Fruit fly (Drosophila melanogaster) whole organism, embryonic: ENCODE results near the gene CG34057.

Experiments used
- Ada2b ChIP-seq: fragments of 200-800 bp; sonication (Bioruptor generic); IDR thresholded peaks from 2 replicates; pipeline ENCODE4 v1.3.6; 2022; ENCODE audit warnings: missing biosample characterization, missing genetic modification characterization
- Adf1 ChIP-seq: fragments of 200-800 bp; sonication (Bioruptor generic); IDR thresholded peaks from 2 replicates; pipeline ENCODE4 v1.3.6; 2022; ENCODE audit warnings: missing biosample characterization, missing genetic modification characterization
- Bgb ChIP-seq: fragments of 200-800 bp; sonication (Bioruptor generic); IDR thresholded peaks from 2 replicates; pipeline ENCODE4 v1.3.6; 2022; ENCODE audit warnings: missing biosample characterization, missing genetic modification characterization; ENCODE audit not compliant: partially characterized antibody
- C15 ChIP-seq: fragments of 200-800 bp; sonication (Bioruptor generic); IDR thresholded peaks from 3 replicates; pipeline ENCODE4 v1.3.6; 2022; ENCODE audit warnings: missing biosample characterization, missing genetic modification characterization
- CG10274 ChIP-seq: fragments of 200-800 bp; sonication (Bioruptor generic); optimal IDR thresholded peaks from 3 replicates; lab custom pipeline; 2017; ENCODE audit warnings: missing biosample characterization, mild to moderate bottlenecking, missing genetic modification characterization
- CG10321 ChIP-seq: fragments of 200-800 bp; sonication (Bioruptor generic); IDR thresholded peaks from 2 replicates; pipeline ENCODE4 v1.3.6; 2022; ENCODE audit warnings: missing biosample characterization, missing genetic modification characterization
- CG10959 ChIP-seq: fragments of 200-800 bp; sonication (Bioruptor generic); IDR thresholded peaks from 2 replicates; pipeline ENCODE4 v1.3.6; 2022; ENCODE audit warnings: missing biosample characterization, missing genetic modification characterization
- CG11093 ChIP-seq: fragments of 200-800 bp; sonication (Bioruptor generic); IDR thresholded peaks from 3 replicates; pipeline ENCODE4 v1.3.6; 2022; ENCODE audit warnings: missing biosample characterization, missing genetic modification characterization
- CG11696 ChIP-seq: fragments of 200-800 bp; sonication (Bioruptor generic); IDR thresholded peaks from 2 replicates; pipeline ENCODE4 v1.3.6; 2022; ENCODE audit warnings: missing biosample characterization, missing genetic modification characterization
- CG12391 ChIP-seq: fragments of 200-800 bp; sonication (Bioruptor generic); optimal IDR thresholded peaks from 3 replicates; lab custom pipeline; 2018; ENCODE audit warnings: missing biosample characterization, mild to moderate bottlenecking, missing genetic modification characterization, moderate library complexity
- CG13424 ChIP-seq: fragments of 200-800 bp; sonication (Bioruptor generic); optimal IDR thresholded peaks from 2 replicates; lab custom pipeline; 2019; ENCODE audit warnings: missing biosample characterization, mild to moderate bottlenecking, missing genetic modification characterization, moderate library complexity
- CG1529 ChIP-seq: fragments of 200-800 bp; sonication (Bioruptor generic); optimal IDR thresholded peaks from 3 replicates; lab custom pipeline; 2018; ENCODE audit warnings: missing biosample characterization, missing genetic modification characterization
- CG1603 ChIP-seq: fragments of 200-800 bp; sonication (Bioruptor generic); optimal IDR thresholded peaks from 2 replicates; lab custom pipeline; 2019; ENCODE audit warnings: missing biosample characterization, mild to moderate bottlenecking, missing genetic modification characterization, moderate library complexity
- CG17186 ChIP-seq: fragments of 200-800 bp; sonication (Bioruptor generic); optimal IDR thresholded peaks from 3 replicates; lab custom pipeline; 2017; ENCODE audit warnings: missing biosample characterization, missing genetic modification reagents, missing genetic modification characterization
- CG17568 ChIP-seq: fragments of 200-800 bp; sonication (Bioruptor generic); optimal IDR thresholded peaks from 2 replicates; lab custom pipeline; 2018; ENCODE audit warnings: missing biosample characterization, mild to moderate bottlenecking, missing genetic modification characterization, moderate library complexity
- CG17802 ChIP-seq: fragments of 200-800 bp; sonication (Bioruptor generic); optimal IDR thresholded peaks from 2 replicates; lab custom pipeline; 2018; ENCODE audit warnings: missing biosample characterization, mild to moderate bottlenecking, missing genetic modification characterization, moderate library complexity
- CG2116 ChIP-seq: fragments of 200-800 bp; sonication (Bioruptor generic); optimal IDR thresholded peaks from 3 replicates; lab custom pipeline; 2018; ENCODE audit warnings: missing biosample characterization, mild to moderate bottlenecking, missing genetic modification characterization
- CG2875 ChIP-seq: fragments of 200-800 bp; sonication (Bioruptor generic); optimal IDR thresholded peaks from 2 replicates; lab custom pipeline; 2017; ENCODE audit warnings: missing biosample characterization, mild to moderate bottlenecking, missing genetic modification characterization, missing genetic modification reagents
- CG31365 ChIP-seq: fragments of 200-800 bp; sonication (Bioruptor generic); optimal IDR thresholded peaks from 2 replicates; lab custom pipeline; 2018; ENCODE audit warnings: missing biosample characterization, mild to moderate bottlenecking, missing genetic modification characterization
- CG3995 ChIP-seq: fragments of 200-800 bp; sonication (Bioruptor generic); optimal IDR thresholded peaks from 3 replicates; lab custom pipeline; 2016; ENCODE audit warnings: missing biosample characterization, missing genetic modification characterization
- CG4707 ChIP-seq: fragments of 200-800 bp; sonication (Bioruptor generic); optimal IDR thresholded peaks from 2 replicates; lab custom pipeline; 2018; ENCODE audit warnings: missing biosample characterization, mild to moderate bottlenecking, missing genetic modification characterization, moderate library complexity
- CG5245 ChIP-seq: fragments of 200-800 bp; sonication (Bioruptor generic); optimal IDR thresholded peaks from 3 replicates; lab custom pipeline; 2016; ENCODE audit warnings: missing biosample characterization, missing genetic modification characterization
- CG6791 ChIP-seq: fragments of 200-800 bp; sonication (Bioruptor generic); IDR thresholded peaks from 3 replicates; pipeline ENCODE4 v1.3.6; 2022; ENCODE audit warnings: missing biosample characterization, missing genetic modification characterization; ENCODE audit not compliant: partially characterized antibody
- CG6854 ChIP-seq: fragments of 200-800 bp; sonication (Bioruptor generic); optimal IDR thresholded peaks from 3 replicates; lab custom pipeline; 2017; ENCODE audit warnings: missing biosample characterization, mild to moderate bottlenecking, missing genetic modification characterization
- CTCF ChIP-seq: fragments of 200-800 bp; sonication (Bioruptor generic); optimal IDR thresholded peaks from 2 replicates; lab custom pipeline; 2017; ENCODE audit warnings: missing biosample characterization, mild to moderate bottlenecking, missing genetic modification characterization, moderate library complexity
- CkIIα-i1 ChIP-seq: fragments of 200-800 bp; sonication (Bioruptor generic); IDR thresholded peaks from 2 replicates; pipeline ENCODE4 v1.3.6; 2022; ENCODE audit warnings: missing biosample characterization, missing genetic modification characterization
- Dp ChIP-seq: fragments of 200-800 bp; sonication (Bioruptor generic); optimal IDR thresholded peaks from 2 replicates; lab custom pipeline; 2018; ENCODE audit warnings: missing biosample characterization, mild to moderate bottlenecking, missing genetic modification characterization, moderate library complexity
- E2f2 ChIP-seq: fragments of 200-800 bp; sonication (Bioruptor generic); IDR thresholded peaks from 2 replicates; pipeline ENCODE4 v1.3.6; 2022; ENCODE audit warnings: missing biosample characterization, missing genetic modification characterization
- Hmr ChIP-seq: fragments of 200-800 bp; sonication (Bioruptor generic); optimal IDR thresholded peaks from 3 replicates; lab custom pipeline; 2017; ENCODE audit warnings: mild to moderate bottlenecking, missing biosample characterization, missing genetic modification reagents, missing genetic modification characterization
- MBD-R2 ChIP-seq: fragments of 200-800 bp; sonication (Bioruptor generic); IDR thresholded peaks from 2 replicates; pipeline ENCODE4 v1.3.6; 2022; ENCODE audit warnings: missing biosample characterization, missing genetic modification characterization
- Max ChIP-seq: fragments of 200-800 bp; sonication (Bioruptor generic); optimal IDR thresholded peaks from 2 replicates; lab custom pipeline; 2016; ENCODE audit warnings: missing biosample characterization, mild to moderate bottlenecking, missing genetic modification characterization
- Opbp ChIP-seq: fragments of 200-800 bp; sonication (Bioruptor generic); IDR thresholded peaks from 3 replicates; pipeline ENCODE4 v1.3.6; 2022; ENCODE audit warnings: missing biosample characterization, missing genetic modification characterization; ENCODE audit not compliant: partially characterized antibody
- Scr ChIP-seq: fragments of 200-800 bp; sonication (Bioruptor generic); IDR thresholded peaks from 2 replicates; pipeline ENCODE4 v1.3.6; 2022; ENCODE audit warnings: missing biosample characterization, missing genetic modification characterization; ENCODE audit not compliant: partially characterized antibody
- Sry-δ ChIP-seq: fragments of 200-800 bp; sonication (Bioruptor generic); optimal IDR thresholded peaks from 2 replicates; lab custom pipeline; 2016; ENCODE audit warnings: missing biosample characterization, missing genetic modification characterization
- Stat92E ChIP-seq, 3 experiments: fragments of >200 bp in 2 of 3; fragments of 200-800 bp in 1 of 3; sonication (Bioruptor generic) in 1 of 3; optimal IDR thresholded peaks; 2 replicates each; lab custom pipeline; 2017 to 2019; ENCODE audit warnings: missing biosample characterization in 3 of 3, missing genetic modification characterization in 3 of 3, mild to moderate bottlenecking in 1 of 3, moderate library complexity in 1 of 3
- ara ChIP-seq: fragments of 200-800 bp; sonication (Bioruptor generic); IDR thresholded peaks from 2 replicates; pipeline ENCODE4 v1.3.6; 2022; ENCODE audit warnings: missing biosample characterization, missing genetic modification characterization
- bbx ChIP-seq: fragments of 200-800 bp; sonication (Bioruptor generic); IDR thresholded peaks from 2 replicates; pipeline ENCODE4 v1.3.6; 2022; ENCODE audit warnings: missing biosample characterization, missing genetic modification characterization; ENCODE audit not compliant: partially characterized antibody
- chinmo ChIP-seq: fragments of 200-800 bp; sonication (Bioruptor generic); IDR thresholded peaks from 4 replicates; pipeline ENCODE4 v1.3.6; 2022; ENCODE audit warnings: missing biosample characterization, missing genetic modification characterization; ENCODE audit not compliant: partially characterized antibody
- ci ChIP-seq: fragments of 200-800 bp; sonication (Bioruptor generic); IDR thresholded peaks from 3 replicates; pipeline ENCODE4 v1.3.6; 2022; ENCODE audit warnings: missing biosample characterization, missing genetic modification characterization
- crp ChIP-seq, 2 experiments: fragments of 200-800 bp; sonication (Bioruptor generic); optimal IDR thresholded peaks; 2 replicates in 1 of 2; 3 replicates in 1 of 2; lab custom pipeline; 2017; ENCODE audit warnings: missing biosample characterization in 2 of 2, missing genetic modification characterization in 2 of 2, mild to moderate bottlenecking in 1 of 2, moderate library complexity in 1 of 2
- da ChIP-seq: fragments of 200-800 bp; sonication (Bioruptor generic); optimal IDR thresholded peaks from 2 replicates; lab custom pipeline; 2016; ENCODE audit warnings: missing biosample characterization, missing genetic modification characterization
- gro ChIP-seq: fragments of 200-800 bp; sonication (Bioruptor generic); optimal IDR thresholded peaks from 2 replicates; lab custom pipeline; 2016; ENCODE audit warnings: missing biosample characterization, missing genetic modification characterization
- jing ChIP-seq: fragments of 200-800 bp; sonication (Bioruptor generic); optimal IDR thresholded peaks from 2 replicates; lab custom pipeline; 2018; ENCODE audit warnings: missing biosample characterization, mild to moderate bottlenecking, missing genetic modification characterization
- knrl ChIP-seq: fragments of 200-800 bp; sonication (Bioruptor generic); IDR thresholded peaks from 3 replicates; pipeline ENCODE4 v1.3.6; 2022; ENCODE audit warnings: missing biosample characterization, missing genetic modification characterization; ENCODE audit not compliant: partially characterized antibody
- mld ChIP-seq: fragments of 200-800 bp; sonication (Bioruptor generic); IDR thresholded peaks from 3 replicates; pipeline ENCODE4 v1.3.6; 2022; ENCODE audit warnings: missing biosample characterization, missing genetic modification characterization; ENCODE audit not compliant: partially characterized antibody
- org-1 ChIP-seq: fragments of 200-800 bp; sonication (Bioruptor generic); optimal IDR thresholded peaks from 2 replicates; lab custom pipeline; 2017; ENCODE audit warnings: missing biosample characterization, missing genetic modification characterization
- repo ChIP-seq: fragments of 200-800 bp; sonication (Bioruptor generic); optimal IDR thresholded peaks from 2 replicates; lab custom pipeline; 2016; ENCODE audit warnings: missing biosample characterization, missing genetic modification characterization
- salm ChIP-seq: fragments of 200-800 bp; sonication (Bioruptor generic); optimal IDR thresholded peaks from 2 replicates; lab custom pipeline; 2018; ENCODE audit warnings: missing biosample characterization, mild to moderate bottlenecking, missing genetic modification characterization
- sqz ChIP-seq: fragments of 200-800 bp; sonication (Bioruptor generic); optimal IDR thresholded peaks from 3 replicates; lab custom pipeline; 2018; ENCODE audit warnings: missing biosample characterization, mild to moderate bottlenecking, missing genetic modification characterization
- trh ChIP-seq: fragments of 200-800 bp; sonication (Bioruptor generic); optimal IDR thresholded peaks from 2 replicates; lab custom pipeline; 2016; ENCODE audit warnings: missing biosample characterization, missing genetic modification characterization

The CG34057 gene

dm6 chr3L:871713-872112 is 25.5 kb upstream of the CG34057 start, which contains the start of gene Usp10 (continued):
- peak; percentile 58; the same call in 1 of the 3 replicates for TF ChIP-seq mld (GFP tag; lab: Robert Waterston, UW)
- no peak for TF ChIP-seq CG10274 (GFP tag; lab: Kevin White, UChicago)
- TF ChIP-seq jing (GFP tag; lab: Kevin White, UChicago): no peak
- peak in 1 of 3 experiments; percentile 9 for TF ChIP-seq Stat92E (GFP tag; optimal IDR thresholded peaks at IDR 0.05; lab: Kevin White, UChicago)
- no peak for TF ChIP-seq CG17802 (tag; lab: Kevin White, UChicago)
- TF ChIP-seq Sry-δ (GFP tag; lab: Kevin White, UChicago): peak; percentile 81
- TF ChIP-seq CG6791 (GFP tag; lab: Robert Waterston, UW): peak; percentile 87
- peak; percentile 76 for TF ChIP-seq CG17186 (GFP tag; lab: Kevin White, UChicago)
- no peak for TF ChIP-seq Max (GFP tag; lab: Kevin White, UChicago)
- peak; percentile 80 for TF ChIP-seq bbx (GFP tag; lab: Robert Waterston, UW)
- TF ChIP-seq CG12391 (tag; lab: Kevin White, UChicago): peak; percentile 6
- peak; percentile 30 for TF ChIP-seq CTCF
- TF ChIP-seq MBD-R2: peak; percentile 82
- peak; percentile 89 for TF ChIP-seq Opbp (GFP tag; lab: Robert Waterston, UW)
- peak; percentile 99 for TF ChIP-seq E2f2 (GFP tag; lab: Robert Waterston, UW)
- no peak for TF ChIP-seq CG13424
- TF ChIP-seq CG17568 (GFP tag; lab: Kevin White, UChicago): no peak
- TF ChIP-seq Ada2b (GFP tag; lab: Robert Waterston, UW): no peak
- no peak for TF ChIP-seq crp (GFP tag; optimal IDR thresholded peaks at IDR 0.05; lab: Kevin White, UChicago)
- TF ChIP-seq ara: no peak
- TF ChIP-seq CG1603 (tag; lab: Kevin White, UChicago): peak; percentile 78
- no peak for TF ChIP-seq C15 (GFP tag; lab: Robert Waterston, UW)
- TF ChIP-seq CG31365 (tag; lab: Kevin White, UChicago): no peak
- no peak for TF ChIP-seq CkIIα-i1 (GFP tag; lab: Robert Waterston, UW)
- no peak for TF ChIP-seq org-1
- no peak for TF ChIP-seq salm (tag; lab: Kevin White, UChicago)
- TF ChIP-seq CG2116 (GFP tag; lab: Kevin White, UChicago): peak; percentile 88
- TF ChIP-seq CG4707 (GFP tag; lab: Kevin White, UChicago): no peak
- no peak for TF ChIP-seq Hmr (GFP tag; lab: Kevin White, UChicago)
- TF ChIP-seq sqz (GFP tag; lab: Kevin White, UChicago): no peak
- TF ChIP-seq trh (GFP tag; lab: Kevin White, UChicago): no peak
- no peak for TF ChIP-seq CG5245 (GFP tag; lab: Kevin White, UChicago)
- TF ChIP-seq knrl (GFP tag; lab: Robert Waterston, UW): peak; percentile 73
- peak; percentile 72; the same call in 3 of the 4 replicates for TF ChIP-seq chinmo (GFP tag; lab: Robert Waterston, UW)
- TF ChIP-seq CG10959 (GFP tag; lab: Robert Waterston, UW): no peak
- TF ChIP-seq CG2875: no peak
- TF ChIP-seq Scr (GFP tag; lab: Robert Waterston, UW): peak; percentile 73
- TF ChIP-seq da (GFP tag; lab: Kevin White, UChicago): no peak
- no peak for TF ChIP-seq gro
- no peak for TF ChIP-seq CG6854 (GFP tag; lab: Kevin White, UChicago)
- no peak for TF ChIP-seq CG1529 (GFP tag; lab: Kevin White, UChicago)
- TF ChIP-seq CG10321 (GFP tag; lab: Robert Waterston, UW): no peak
- TF ChIP-seq CG3995: peak; percentile 57
- peak; percentile 98 for TF ChIP-seq Dp (GFP tag; lab: Kevin White, UChicago)
- peak; percentile 82 for TF ChIP-seq Bgb (GFP tag; lab: Robert Waterston, UW)
- TF ChIP-seq ci (GFP tag; lab: Robert Waterston, UW): peak; percentile 54; the same call in 1 of the 3 replicates
- TF ChIP-seq Adf1 (GFP tag; lab: Robert Waterston, UW): no peak
- no peak for TF ChIP-seq CG11093 (GFP tag; lab: Robert Waterston, UW)
- TF ChIP-seq repo: no peak
- TF ChIP-seq CG11696 (GFP tag; lab: Robert Waterston, UW): 0 out of 2 replicates have a peak, but pooled peaks have one; percentile 8
